Fruit fly (Drosophila melanogaster) whole organism, embryonic: ENCODE measurements around the gene Zif.

Source experiments
- Antp ChIP-seq: fragments of 200-800 bp; sonication (Bioruptor generic); optimal IDR thresholded peaks from 3 replicates; lab custom pipeline; 2016; ENCODE audit warnings: missing biosample characterization, missing genetic modification characterization
- Awh ChIP-seq: fragments of 200-800 bp; sonication (Bioruptor generic); IDR thresholded peaks from 2 replicates; pipeline ENCODE4, ENCODE4 v1.3.6; 2022; ENCODE audit warnings: missing biosample characterization, missing genetic modification characterization
- CG10462 ChIP-seq: fragments of 200-800 bp; sonication (Bioruptor generic); optimal IDR thresholded peaks from 2 replicates; lab custom pipeline; 2016; ENCODE audit warnings: missing biosample characterization, missing genetic modification characterization
- CG10654 ChIP-seq: fragments of 200-800 bp; sonication (Bioruptor generic); optimal IDR thresholded peaks from 2 replicates; lab custom pipeline; 2016; ENCODE audit warnings: missing biosample characterization, missing genetic modification characterization
- CG11560 ChIP-seq: fragments of 200-800 bp; sonication (Bioruptor generic); IDR thresholded peaks from 3 replicates; pipeline ENCODE4 v1.3.6; 2022; ENCODE audit warnings: missing biosample characterization, missing genetic modification characterization
- CG12071 ChIP-seq: fragments of 200-800 bp; sonication (Bioruptor generic); optimal IDR thresholded peaks from 3 replicates; lab custom pipeline; 2018; ENCODE audit warnings: missing biosample characterization, mild to moderate bottlenecking, missing genetic modification characterization
- CG13424 ChIP-seq: fragments of 200-800 bp; sonication (Bioruptor generic); optimal IDR thresholded peaks from 2 replicates; lab custom pipeline; 2019; ENCODE audit warnings: missing biosample characterization, mild to moderate bottlenecking, missing genetic modification characterization, moderate library complexity
- CG14965 ChIP-seq: fragments of 200-800 bp; sonication (Bioruptor generic); optimal IDR thresholded peaks from 2 replicates; lab custom pipeline; 2016; ENCODE audit warnings: missing biosample characterization, missing genetic modification characterization, borderline replicate concordance
- CG15601 ChIP-seq: fragments of 200-800 bp; sonication (Bioruptor generic); optimal IDR thresholded peaks from 3 replicates; lab custom pipeline; 2019; ENCODE audit warnings: missing biosample characterization, mild to moderate bottlenecking, missing genetic modification characterization, moderate library complexity
- CG17385 ChIP-seq: fragments of 200-800 bp; sonication (Bioruptor generic); optimal IDR thresholded peaks from 3 replicates; lab custom pipeline; 2018; ENCODE audit warnings: missing biosample characterization, mild to moderate bottlenecking, missing genetic modification characterization
- CG17829 ChIP-seq: fragments of 200-800 bp; optimal IDR thresholded peaks from 2 replicates; lab custom pipeline; 2019; ENCODE audit warnings: missing biosample characterization, mild to moderate bottlenecking, missing genetic modification characterization, moderate library complexity
- CG30403 ChIP-seq: fragments of 200-800 bp; sonication (Bioruptor generic); optimal IDR thresholded peaks from 3 replicates; lab custom pipeline; 2016; ENCODE audit warnings: missing biosample characterization, missing genetic modification characterization
- CG31224 ChIP-seq: fragments of 200-800 bp; sonication (Bioruptor generic); IDR thresholded peaks from 2 replicates; pipeline ENCODE4 v1.3.6; 2022; ENCODE audit warnings: missing biosample characterization, missing genetic modification characterization
- CG3281 ChIP-seq: fragments of 200-800 bp; sonication (Bioruptor generic); optimal IDR thresholded peaks from 3 replicates; lab custom pipeline; 2017; ENCODE audit warnings: missing biosample characterization, mild to moderate bottlenecking, missing genetic modification characterization
- CG3407 ChIP-seq: fragments of 200-800 bp; sonication (Bioruptor generic); optimal IDR thresholded peaks from 2 replicates; lab custom pipeline; 2018; ENCODE audit warnings: missing biosample characterization, mild to moderate bottlenecking, missing genetic modification characterization
- CG4404 ChIP-seq: fragments of 200-800 bp; sonication (Bioruptor generic); IDR thresholded peaks from 2 replicates; pipeline ENCODE4 v1.3.6; 2022; ENCODE audit warnings: missing biosample characterization, missing genetic modification characterization
- CG4424 ChIP-seq: fragments of 200-800 bp; sonication (Bioruptor generic); optimal IDR thresholded peaks from 3 replicates; lab custom pipeline; 2016; ENCODE audit warnings: missing biosample characterization, missing genetic modification characterization
- CG6791 ChIP-seq: fragments of 200-800 bp; sonication (Bioruptor generic); IDR thresholded peaks from 3 replicates; pipeline ENCODE4 v1.3.6; 2022; ENCODE audit warnings: missing biosample characterization, missing genetic modification characterization; ENCODE audit not compliant: partially characterized antibody
- CG7987 ChIP-seq: fragments of 200-800 bp; sonication (Bioruptor generic); optimal IDR thresholded peaks from 2 replicates; lab custom pipeline; 2018; ENCODE audit warnings: missing biosample characterization, mild to moderate bottlenecking, missing genetic modification characterization, moderate library complexity
- CG8281 ChIP-seq: fragments of 200-800 bp; sonication (Bioruptor generic); optimal IDR thresholded peaks from 2 replicates; lab custom pipeline; 2018; ENCODE audit warnings: missing biosample characterization, mild to moderate bottlenecking, missing genetic modification characterization, moderate library complexity
- CkIIα-i1 ChIP-seq: fragments of 200-800 bp; sonication (Bioruptor generic); IDR thresholded peaks from 2 replicates; pipeline ENCODE4 v1.3.6; 2022; ENCODE audit warnings: missing biosample characterization, missing genetic modification characterization
- Dfd ChIP-seq, 2 experiments: fragments of >200 bp; optimal IDR thresholded peaks; 2 replicates each; lab custom pipeline; 2017; ENCODE audit warnings: missing biosample characterization in 2 of 2, missing genetic modification characterization in 2 of 2
- Dip2 ChIP-seq: fragments of 200-800 bp; sonication (Bioruptor generic); IDR thresholded peaks from 2 replicates; pipeline ENCODE4 v1.3.6; 2022; ENCODE audit warnings: missing biosample characterization, missing genetic modification characterization
- Drgx ChIP-seq: fragments of 200-800 bp; sonication (Bioruptor generic); IDR thresholded peaks from 2 replicates; pipeline ENCODE4 v1.3.6; 2022; ENCODE audit warnings: missing biosample characterization, missing genetic modification characterization
- Hand ChIP-seq: fragments of 200-800 bp; sonication (Bioruptor generic); optimal IDR thresholded peaks from 2 replicates; lab custom pipeline; 2017; ENCODE audit warnings: mild to moderate bottlenecking, missing biosample characterization, missing genetic modification reagents, missing genetic modification characterization
- HmgZ ChIP-seq: fragments of 200-800 bp; sonication (Bioruptor generic); optimal IDR thresholded peaks from 2 replicates; lab custom pipeline; 2018; ENCODE audit warnings: missing biosample characterization, mild to moderate bottlenecking, missing genetic modification characterization
- Hr3 ChIP-seq: fragments of 200-800 bp; sonication (Bioruptor generic); optimal IDR thresholded peaks from 3 replicates; lab custom pipeline; 2016; ENCODE audit warnings: missing biosample characterization, missing genetic modification characterization
- MBD-R2 ChIP-seq: fragments of 200-800 bp; sonication (Bioruptor generic); IDR thresholded peaks from 2 replicates; pipeline ENCODE4 v1.3.6; 2022; ENCODE audit warnings: missing biosample characterization, missing genetic modification characterization
- NC2α ChIP-seq: fragments of 200-800 bp; sonication (Bioruptor generic); optimal IDR thresholded peaks from 2 replicates; lab custom pipeline; 2016; ENCODE audit warnings: missing biosample characterization, missing genetic modification characterization
- NK7.1 ChIP-seq: fragments of 200-800 bp; sonication (Bioruptor generic); optimal IDR thresholded peaks from 3 replicates; lab custom pipeline; 2016; ENCODE audit warnings: missing biosample characterization, missing genetic modification characterization
- Nf-YB ChIP-seq: fragments of 200-800 bp; sonication (Bioruptor generic); optimal IDR thresholded peaks from 3 replicates; lab custom pipeline; 2019; ENCODE audit warnings: missing biosample characterization, mild to moderate bottlenecking, missing genetic modification characterization, moderate library complexity
- Sry-β ChIP-seq: fragments of 200-800 bp; sonication (Bioruptor generic); optimal IDR thresholded peaks from 2 replicates; lab custom pipeline; 2018; ENCODE audit warnings: missing biosample characterization, mild to moderate bottlenecking, missing genetic modification characterization, moderate library complexity
- YL-1 ChIP-seq: fragments of 200-800 bp; sonication (Bioruptor generic); optimal IDR thresholded peaks from 3 replicates; lab custom pipeline; 2017; ENCODE audit warnings: missing biosample characterization, mild to moderate bottlenecking, missing genetic modification characterization
- cas ChIP-seq: fragments of 200-800 bp; sonication (Bioruptor generic); IDR thresholded peaks from 2 replicates; pipeline ENCODE4 v1.3.6; 2022; ENCODE audit warnings: missing biosample characterization, missing genetic modification characterization
- crc ChIP-seq: fragments of 200-800 bp; sonication (Bioruptor generic); optimal IDR thresholded peaks from 2 replicates; lab custom pipeline; 2016; ENCODE audit warnings: missing biosample characterization, missing genetic modification characterization
- dan ChIP-seq: fragments of 200-800 bp; sonication (Bioruptor generic); IDR thresholded peaks from 2 replicates; pipeline ENCODE4 v1.3.6; 2022; ENCODE audit warnings: missing biosample characterization, missing genetic modification characterization
- dm ChIP-seq: fragments of 200-800 bp; sonication (Bioruptor generic); optimal IDR thresholded peaks from 3 replicates; lab custom pipeline; 2016; ENCODE audit warnings: missing biosample characterization, missing genetic modification characterization
- grau ChIP-seq: fragments of 200-800 bp; optimal IDR thresholded peaks from 3 replicates; lab custom pipeline; 2019; ENCODE audit warnings: missing biosample characterization, mild to moderate bottlenecking, missing genetic modification characterization, moderate library complexity
- grn ChIP-seq: fragments of 200-800 bp; sonication (Bioruptor generic); optimal IDR thresholded peaks from 3 replicates; lab custom pipeline; 2017; ENCODE audit warnings: missing biosample characterization, missing genetic modification characterization
- gro ChIP-seq: fragments of 200-800 bp; sonication (Bioruptor generic); optimal IDR thresholded peaks from 2 replicates; lab custom pipeline; 2016; ENCODE audit warnings: missing biosample characterization, missing genetic modification characterization
- hb ChIP-seq: fragments of 200-800 bp; sonication (Bioruptor generic); IDR thresholded peaks from 3 replicates; pipeline ENCODE4 v1.3.6; 2022; ENCODE audit warnings: missing biosample characterization, missing genetic modification characterization; ENCODE audit not compliant: partially characterized antibody
- kah ChIP-seq: fragments of 200-800 bp; sonication (Bioruptor generic); optimal IDR thresholded peaks from 2 replicates; lab custom pipeline; 2018; ENCODE audit warnings: missing biosample characterization, mild to moderate bottlenecking, missing genetic modification characterization
- lbe ChIP-seq: fragments of 200-800 bp; sonication (Bioruptor generic); optimal IDR thresholded peaks from 2 replicates; lab custom pipeline; 2016; ENCODE audit warnings: missing biosample characterization, mild to moderate bottlenecking, missing genetic modification characterization
- nerfin-2 ChIP-seq: fragments of 200-800 bp; sonication (Bioruptor generic); IDR thresholded peaks from 2 replicates; pipeline ENCODE4 v1.3.6; 2022; ENCODE audit warnings: missing biosample characterization, missing genetic modification characterization; ENCODE audit not compliant: partially characterized antibody
- onecut ChIP-seq: fragments of 200-800 bp; sonication (Bioruptor generic); IDR thresholded peaks from 2 replicates; pipeline ENCODE4 v1.3.6; 2022; ENCODE audit warnings: missing biosample characterization, missing genetic modification characterization
- p53 ChIP-seq: fragments of 200-800 bp; sonication (Bioruptor generic); optimal IDR thresholded peaks from 2 replicates; lab custom pipeline; 2016; ENCODE audit warnings: missing biosample characterization, missing genetic modification characterization
- sens ChIP-seq: fragments of 200-800 bp; sonication (Bioruptor generic); peaks from one replicate; lab custom pipeline; 2016; ENCODE audit warnings: missing biosample characterization, missing genetic modification characterization
- tap ChIP-seq: fragments of 200-800 bp; optimal IDR thresholded peaks from 3 replicates; lab custom pipeline; 2019; ENCODE audit warnings: missing biosample characterization, mild to moderate bottlenecking, missing genetic modification characterization, moderate library complexity
- tio ChIP-seq: fragments of 200-800 bp; sonication (Bioruptor generic); optimal IDR thresholded peaks from 2 replicates; lab custom pipeline; 2017; ENCODE audit warnings: missing biosample characterization, missing genetic modification characterization, inconsistent platforms
- trh ChIP-seq: fragments of 200-800 bp; sonication (Bioruptor generic); optimal IDR thresholded peaks from 2 replicates; lab custom pipeline; 2016; ENCODE audit warnings: missing biosample characterization, missing genetic modification characterization
- vfl ChIP-seq: fragments of 200-800 bp; sonication (Bioruptor generic); optimal IDR thresholded peaks from 2 replicates; lab custom pipeline; 2016; ENCODE audit warnings: missing biosample characterization, missing genetic modification characterization

Zif gene

DNA sequence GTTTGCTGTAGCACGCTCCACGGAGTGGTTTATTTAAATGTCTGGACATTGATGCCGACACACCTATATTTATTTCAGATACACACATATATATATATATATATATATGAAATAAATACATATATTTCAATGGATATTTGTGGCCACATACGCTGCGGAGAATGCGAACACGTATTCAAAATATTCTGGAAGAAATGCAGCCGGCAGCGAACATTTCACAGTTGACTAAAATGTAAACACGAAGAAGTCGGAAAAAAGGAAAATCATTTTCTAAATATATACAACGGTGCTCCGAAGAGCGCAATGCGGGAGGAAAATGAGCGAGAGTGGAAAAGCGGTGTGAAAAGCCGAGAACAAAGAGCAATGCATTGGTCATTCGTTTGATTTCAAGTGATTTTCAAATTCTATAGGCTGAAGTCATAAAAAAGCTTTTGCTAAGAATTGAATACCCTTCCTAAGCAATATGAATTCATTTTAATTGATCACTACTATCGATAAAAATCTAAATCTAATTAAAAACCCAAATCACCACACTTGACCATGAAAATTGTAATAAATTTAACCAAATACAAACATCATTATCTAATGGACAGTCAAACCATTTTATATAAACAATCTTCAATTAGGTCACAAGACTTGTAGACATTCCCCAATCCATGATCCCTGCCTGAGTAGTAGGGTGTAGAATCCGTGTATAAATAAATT is 10.9 kb downstream of the Zif start (continued):
- no peak for TF ChIP-seq CG14965 (GFP tag; lab: Kevin White, UChicago)
- peak; percentile 62 for TF ChIP-seq Hr3
- peak; percentile 35 for TF ChIP-seq CG3407 (GFP tag; lab: Kevin White, UChicago)
- TF ChIP-seq YL-1 (GFP tag; lab: Kevin White, UChicago) = no peak
- TF ChIP-seq crc (GFP tag; lab: Kevin White, UChicago) = no peak
- TF ChIP-seq kah (GFP tag; lab: Kevin White, UChicago) = no peak
- peak; percentile 17 for TF ChIP-seq tio (GFP tag; lab: Kevin White, UChicago)
- peak; percentile 87 for TF ChIP-seq sens
- TF ChIP-seq HmgZ (tag; lab: Kevin White, UChicago) = peak; percentile 9
- no peak for TF ChIP-seq CG12071 (GFP tag; lab: Kevin White, UChicago)
- peak; percentile 4 for TF ChIP-seq dm
- no peak for TF ChIP-seq onecut (GFP tag; lab: Robert Waterston, UW)
- peak; percentile 82 for TF ChIP-seq grau (tag; lab: Kevin White, UChicago)
- TF ChIP-seq CG3281 (GFP tag; lab: Kevin White, UChicago) = no peak
- TF ChIP-seq NK7.1 (GFP tag; lab: Kevin White, UChicago) = no peak
- TF ChIP-seq Drgx (GFP tag; lab: Robert Waterston, UW) = no peak
- no peak for TF ChIP-seq Antp (GFP tag; lab: Kevin White, UChicago)
- TF ChIP-seq CG4404 (GFP tag; lab: Robert Waterston, UW) = no peak
- TF ChIP-seq grn (GFP tag; lab: Kevin White, UChicago) = no peak
- no peak for TF ChIP-seq lbe (GFP tag; lab: Kevin White, UChicago)
- TF ChIP-seq CG13424 (tag; lab: Kevin White, UChicago) = peak; percentile 85
- TF ChIP-seq CG15601 (tag; lab: Kevin White, UChicago) = peak; percentile 85
- TF ChIP-seq CG8281 (tag; lab: Kevin White, UChicago) = peak; percentile 35
- TF ChIP-seq Dfd (GFP tag; optimal IDR thresholded peaks at IDR 0.05; lab: Kevin White, UChicago) = no peak
- TF ChIP-seq Awh (GFP tag; lab: Robert Waterston, UW) = no peak
- no peak for TF ChIP-seq cas (GFP tag; lab: Robert Waterston, UW)
- no peak for TF ChIP-seq Dip2 (GFP tag; lab: Robert Waterston, UW)
- TF ChIP-seq gro = no peak
- TF ChIP-seq NC2α = no peak
- TF ChIP-seq CG10654 (GFP tag; lab: Kevin White, UChicago) = no peak
- peak; percentile 51 for TF ChIP-seq Nf-YB (GFP tag; lab: Kevin White, UChicago)
- peak; percentile 51 for TF ChIP-seq CG17385 (GFP tag; lab: Kevin White, UChicago)
- peak; percentile 64 for TF ChIP-seq CG30403 (GFP tag; lab: Kevin White, UChicago)
- TF ChIP-seq MBD-R2 (GFP tag; lab: Robert Waterston, UW) = no peak
- no peak for TF ChIP-seq CG6791 (GFP tag; lab: Robert Waterston, UW)
- no peak for TF ChIP-seq vfl (GFP tag; lab: Kevin White, UChicago)
- no peak for TF ChIP-seq tap
- no peak for TF ChIP-seq CG11560 (tag; lab: Robert Waterston, UW)
- TF ChIP-seq hb (GFP tag; lab: Robert Waterston, UW) = no peak
- TF ChIP-seq p53 (GFP tag; lab: Kevin White, UChicago) = no peak
- no peak for TF ChIP-seq dan
- TF ChIP-seq nerfin-2 = no peak
- peak; percentile 10 for TF ChIP-seq trh (GFP tag; lab: Kevin White, UChicago)
- TF ChIP-seq Sry-β (GFP tag; lab: Kevin White, UChicago) = no peak
- TF ChIP-seq Hand = peak; percentile 50
- no peak for TF ChIP-seq CG4424
- no peak for TF ChIP-seq CkIIα-i1
- TF ChIP-seq CG17829 (tag; lab: Kevin White, UChicago) = no peak
- TF ChIP-seq CG31224 (GFP tag; lab: Robert Waterston, UW) = no peak
- TF ChIP-seq CG7987 = no peak
- TF ChIP-seq CG10462 (GFP tag; lab: Kevin White, UChicago) = peak; percentile 0
